Worm (Caenorhabditis elegans) whole organism, L2 larva: Measurements from ENCODE around the gene F47B8.2.
"Not testable (repeated sequence)": the region's sequence is repeated elsewhere in the genome, so short reads cannot be mapped to it uniquely, and the experiment has no call there.

Experiments used
- R02D3.7 ChIP-seq: fragments of 150-350 bp; optimal IDR thresholded peaks from 2 replicates; lab custom pipeline; 2014; ENCODE audit warnings: missing biosample characterization, missing genetic modification characterization
- Y55F3AM.14 ChIP-seq: fragments of 200-800 bp; sonication (Bioruptor generic); optimal IDR thresholded peaks from 2 replicates; lab custom pipeline; 2018; ENCODE audit warnings: mild to moderate bottlenecking, missing genetic modification characterization, missing compliant biosample characterization
- ZK546.5 ChIP-seq: sonication (generic microtip); optimal IDR thresholded peaks from 2 replicates; lab custom pipeline; 2017; ENCODE audit warnings: missing biosample characterization, missing genetic modification characterization
- alr-1 ChIP-seq: fragments of 150-350 bp; optimal IDR thresholded peaks from 2 replicates; lab custom pipeline; 2014; ENCODE audit warnings: missing biosample characterization, missing genetic modification characterization
- ama-1 ChIP-seq: fragments of 150-350 bp; optimal IDR thresholded peaks from 2 replicates; lab custom pipeline; 2018; ENCODE audit warnings: inconsistent platforms
- blmp-1 ChIP-seq: sonication (generic microtip); optimal IDR thresholded peaks from 2 replicates; lab custom pipeline; 2017; ENCODE audit warnings: missing genetic modification characterization, mild to moderate bottlenecking, missing compliant biosample characterization, antibody characterized with exemption, moderate library complexity; ENCODE audit not compliant: insufficient read depth
- ceh-16 ChIP-seq: fragments of 150-350 bp; optimal IDR thresholded peaks from 2 replicates; lab custom pipeline; 2014; ENCODE audit warnings: missing biosample characterization, missing genetic modification characterization
- ceh-82 ChIP-seq: fragments of 150-350 bp; optimal IDR thresholded peaks from 2 replicates; lab custom pipeline; 2014; ENCODE audit warnings: missing biosample characterization, missing genetic modification characterization
- crh-2 ChIP-seq: sonication (generic microtip); optimal IDR thresholded peaks from 2 replicates; lab custom pipeline; 2017; ENCODE audit warnings: missing biosample characterization, missing genetic modification characterization
- dmd-4 ChIP-seq: sonication (generic microtip); optimal IDR thresholded peaks from 2 replicates; lab custom pipeline; 2017; ENCODE audit warnings: missing biosample characterization, missing genetic modification characterization
- egl-27 ChIP-seq: sonication (generic microtip); optimal IDR thresholded peaks from 3 replicates; lab custom pipeline; 2017; ENCODE audit warnings: missing biosample characterization, missing genetic modification reagents, missing genetic modification characterization
- elt-1 ChIP-seq: fragments of 150-350 bp; optimal IDR thresholded peaks from 2 replicates; lab custom pipeline; 2014; ENCODE audit warnings: missing biosample characterization, missing genetic modification characterization
- gmeb-1 ChIP-seq: fragments of 150-350 bp; optimal IDR thresholded peaks from 2 replicates; lab custom pipeline; 2014; ENCODE audit warnings: missing biosample characterization, missing genetic modification characterization
- lin-11 ChIP-seq: fragments of 150-350 bp; sonication (generic microtip); optimal IDR thresholded peaks from 2 replicates; lab custom pipeline; 2014; ENCODE audit warnings: missing biosample characterization, missing genetic modification characterization, inconsistent platforms, mixed read lengths
- lsy-2 ChIP-seq, 2 experiments: fragments of 150-350 bp in 1 of 2; sonication (generic microtip) in 1 of 2; optimal IDR thresholded peaks; 2 replicates each; lab custom pipeline; 2014 to 2017; ENCODE audit warnings: missing biosample characterization in 2 of 2, missing genetic modification characterization in 2 of 2
- mab-5 ChIP-seq: fragments of 150-350 bp; optimal IDR thresholded peaks from 2 replicates; lab custom pipeline; 2014; ENCODE audit warnings: missing biosample characterization, missing genetic modification characterization
- mdl-1 ChIP-seq, 2 experiments: fragments of 150-350 bp in 1 of 2; sonication (generic microtip) in 1 of 2; optimal IDR thresholded peaks; 2 replicates each; lab custom pipeline; 2017; ENCODE audit warnings: missing biosample characterization in 2 of 2, missing genetic modification characterization in 2 of 2
- nhr-11 ChIP-seq: fragments of 150-350 bp; optimal IDR thresholded peaks from 2 replicates; lab custom pipeline; 2014; ENCODE audit warnings: missing biosample characterization, missing genetic modification characterization
- nhr-12 ChIP-seq: fragments of 150-350 bp; optimal IDR thresholded peaks from 2 replicates; lab custom pipeline; 2014; ENCODE audit warnings: missing biosample characterization, missing genetic modification characterization
- nhr-129 ChIP-seq: fragments of 150-350 bp; optimal IDR thresholded peaks from 2 replicates; lab custom pipeline; 2014; ENCODE audit warnings: missing biosample characterization, missing genetic modification characterization
- nhr-21 ChIP-seq: fragments of 150-350 bp; optimal IDR thresholded peaks from 2 replicates; lab custom pipeline; 2014; ENCODE audit warnings: missing biosample characterization, missing genetic modification characterization
- nhr-23 ChIP-seq: fragments of 150-350 bp; optimal IDR thresholded peaks from 2 replicates; lab custom pipeline; 2014; ENCODE audit warnings: missing biosample characterization, missing genetic modification reagents, missing genetic modification characterization
- nhr-25 ChIP-seq: fragments of 150-350 bp; sonication (generic microtip); optimal IDR thresholded peaks from 3 replicates; lab custom pipeline; 2014; ENCODE audit warnings: missing biosample characterization, missing genetic modification characterization
- nhr-6 ChIP-seq: fragments of 150-350 bp; optimal IDR thresholded peaks from 2 replicates; lab custom pipeline; 2014; ENCODE audit warnings: missing biosample characterization, missing genetic modification characterization
- sem-4 ChIP-seq: fragments of 150-350 bp; optimal IDR thresholded peaks from 2 replicates; lab custom pipeline; 2014; ENCODE audit warnings: missing biosample characterization, missing genetic modification reagents, missing genetic modification characterization
- skn-1 ChIP-seq: sonication (generic microtip); optimal IDR thresholded peaks from 2 replicates; lab custom pipeline; 2017; ENCODE audit warnings: missing biosample characterization, missing genetic modification characterization
- sma-3 ChIP-seq: sonication (generic microtip); optimal IDR thresholded peaks from 2 replicates; lab custom pipeline; 2016; ENCODE audit warnings: missing genetic modification reagents, missing genetic modification characterization, missing compliant biosample characterization
- sma-9 ChIP-seq, 2 experiments: fragments of 150-350 bp in 1 of 2; sonication (generic microtip) in 1 of 2; optimal IDR thresholded peaks; 2 replicates each; lab custom pipeline; 2014 to 2016; ENCODE audit warnings: missing genetic modification characterization in 2 of 2, mild to moderate bottlenecking in 1 of 2, missing biosample characterization in 1 of 2, missing compliant biosample characterization in 1 of 2, missing genetic modification reagents in 1 of 2, moderate library complexity in 1 of 2
- snpc-4 ChIP-seq: fragments of 150-350 bp; optimal IDR thresholded peaks from 2 replicates; lab custom pipeline; 2014; ENCODE audit warnings: missing biosample characterization, missing genetic modification characterization
- unc-39 ChIP-seq: fragments of 150-350 bp; optimal IDR thresholded peaks from 2 replicates; lab custom pipeline; 2014; ENCODE audit warnings: missing biosample characterization, missing genetic modification characterization
- unc-55 ChIP-seq: fragments of 150-350 bp; sonication (generic microtip); optimal IDR thresholded peaks from 3 replicates; lab custom pipeline; 2014; ENCODE audit warnings: missing biosample characterization, missing genetic modification reagents, missing genetic modification characterization
- zag-1 ChIP-seq: fragments of 150-350 bp; optimal IDR thresholded peaks from 2 replicates; lab custom pipeline; 2014; ENCODE audit warnings: missing biosample characterization, missing genetic modification characterization
- ztf-1 ChIP-seq: fragments of 200-800 bp; sonication (Bioruptor generic); conservative IDR thresholded peaks from 2 replicates; pipeline ENCODE4 v1.3.6; 2022; ENCODE audit warnings: missing genetic modification characterization, missing compliant biosample characterization
- ztf-11 ChIP-seq: sonication (generic microtip); optimal IDR thresholded peaks from 2 replicates; lab custom pipeline; 2017; ENCODE audit warnings: missing biosample characterization, missing genetic modification characterization
- ztf-4 ChIP-seq: fragments of 150-350 bp; optimal IDR thresholded peaks from 2 replicates; lab custom pipeline; 2014; ENCODE audit warnings: missing biosample characterization, missing genetic modification characterization

F47B8.2 gene

ce11 chrV:14314236-14314635 is 2.2 kb downstream of the F47B8.2 start, which contains the start of gene F47B8.1:
TSS of gene F47B8.1 (minus strand) at chrV:14314336.
- TF ChIP-seq ztf-11 (tag; lab: Kevin White, UChicago), result no peak
- TF ChIP-seq skn-1 (tag; lab: Kevin White, UChicago), result no peak
- no peak for TF ChIP-seq snpc-4 (tag; lab: Kevin White, UChicago)
- no peak for TF ChIP-seq nhr-21 (tag; lab: Kevin White, UChicago)
- TF ChIP-seq unc-55 (GFP tag; lab: Kevin White, UChicago), result no peak
- no peak for TF ChIP-seq sem-4 (tag; lab: Kevin White, UChicago)

ce11 chrV:14312695-14313094 is 3.7 kb downstream of the F47B8.2 start, which contains the start of gene F14D7.8:
TSS of gene F14D7.8 (minus strand) at chrV:14312795.
- TF ChIP-seq nhr-23, result no peak
- TF ChIP-seq ztf-1, result no peak
- no peak for TF ChIP-seq ceh-16 (tag; lab: Kevin White, UChicago)
- no peak for TF ChIP-seq ztf-11 (tag; lab: Kevin White, UChicago)
- no peak for TF ChIP-seq R02D3.7 (tag; lab: Kevin White, UChicago)
- no peak for TF ChIP-seq elt-1
- no peak for TF ChIP-seq alr-1 (tag; lab: Kevin White, UChicago)
- TF ChIP-seq nhr-12 (tag; lab: Kevin White, UChicago), result no peak
- TF ChIP-seq sem-4 (tag; lab: Kevin White, UChicago), result no peak
- no peak for TF ChIP-seq dmd-4 (tag; lab: Kevin White, UChicago)
- no peak for TF ChIP-seq egl-27 (tag; lab: Kevin White, UChicago)
- no peak for TF ChIP-seq nhr-129 (tag; lab: Kevin White, UChicago)
- no peak for TF ChIP-seq nhr-25 (tag; lab: Kevin White, UChicago)
- TF ChIP-seq sma-3 (GFP tag; lab: Kevin White, UChicago), result no peak
- no peak for TF ChIP-seq gmeb-1
- no peak for TF ChIP-seq unc-39 (tag; lab: Kevin White, UChicago)
- TF ChIP-seq, all 48 proteins: peak for 0

ce11 chrV:14311115-14311514 is 5.3 kb downstream of the F47B8.2 start, which contains the start of gene ddn-3:
TSS of gene ddn-3 (minus strand) at chrV:14311215.
- TF ChIP-seq ceh-82 (tag; lab: Kevin White, UChicago) (no peak), nhr-11 (tag; lab: Kevin White, UChicago) (no peak), ztf-1 (no peak), nhr-23 (no peak), alr-1 (tag; lab: Kevin White, UChicago) (no peak), unc-39 (tag; lab: Kevin White, UChicago) (no peak), ama-1 (lab: Kevin White, UChicago) (no peak), Y55F3AM.14 (GFP tag; lab: Kevin White, UChicago) (no peak), ztf-11 (tag; lab: Kevin White, UChicago) (no peak), nhr-21 (tag; lab: Kevin White, UChicago) (no peak), nhr-6 (tag; lab: Kevin White, UChicago) (no peak), unc-55 (GFP tag; lab: Kevin White, UChicago) (no peak), mdl-1 (tag; optimal IDR thresholded peaks at IDR 0.05; lab: Kevin White, UChicago) (no peak), sma-9 (GFP tag; optimal IDR thresholded peaks at IDR 0.05; lab: Kevin White, UChicago) (no peak), sma-9 (tag; optimal IDR thresholded peaks at IDR 0.05; lab: Kevin White, UChicago) (no peak), ztf-4 (tag; lab: Kevin White, UChicago) (no peak), crh-2 (tag; lab: Kevin White, UChicago) (no peak), snpc-4 (tag; lab: Kevin White, UChicago) (no peak), zag-1 (tag; lab: Kevin White, UChicago) (no peak), lsy-2 (tag; optimal IDR thresholded peaks at IDR 0.05; lab: Kevin White, UChicago) (no peak), ZK546.5 (tag; lab: Kevin White, UChicago) (no peak)
- TF ChIP-seq, all 48 proteins: peak for 0

- not testable (repeated sequence) for TF ChIP-seq mab-5, blmp-1, lin-11 (tag; lab: Kevin White, UChicago)
- TF ChIP-seq, all 48 proteins: peak for 0; not testable (repeated sequence) for 48
Measured at ce11 chrV:14309632-14310031, 6.8 kb downstream of the F47B8.2 start, which contains the start of gene F14D7.14. TSS of gene F14D7.14 (plus strand) at chrV:14309932.
